Fruit fly (Drosophila melanogaster) whole organism, prepupa: Measurements from ENCODE around the gene CG42342.
A peak's percentile ranks its signal among the peaks of the same experiment; 100 is the strongest.

Experiments used
- Blimp-1 ChIP-seq: fragments of 200-800 bp; sonication (Bioruptor generic); optimal IDR thresholded peaks from 3 replicates; lab custom pipeline; 2017; ENCODE audit warnings: missing biosample characterization, missing genetic modification characterization, mild to moderate bottlenecking, moderate library complexity, missing genetic modification reagents
- CG10631 ChIP-seq: fragments of 200-800 bp; sonication (Bioruptor generic); optimal IDR thresholded peaks from 2 replicates; lab custom pipeline; 2016; ENCODE audit warnings: missing biosample characterization, missing genetic modification characterization
- CG10669 ChIP-seq: fragments of 200-800 bp; sonication (Bioruptor generic); optimal IDR thresholded peaks from 3 replicates; lab custom pipeline; 2018; ENCODE audit warnings: missing biosample characterization, mild to moderate bottlenecking, missing genetic modification characterization, moderate library complexity
- CG11762 ChIP-seq: fragments of 200-800 bp; sonication (Bioruptor generic); optimal IDR thresholded peaks from 3 replicates; lab custom pipeline; 2016; ENCODE audit warnings: missing biosample characterization, missing genetic modification characterization; ENCODE audit not compliant: insufficient read depth
- CG11902 ChIP-seq: fragments of 200-800 bp; sonication (Bioruptor generic); optimal IDR thresholded peaks from 3 replicates; lab custom pipeline; 2016; ENCODE audit warnings: missing biosample characterization, missing genetic modification characterization
- CG15336 ChIP-seq: fragments of 200-800 bp; sonication (Bioruptor generic); IDR thresholded peaks from 2 replicates; pipeline ENCODE4 v1.3.6; 2022; ENCODE audit warnings: missing biosample characterization, missing genetic modification characterization
- CG3032 ChIP-seq: fragments of 200-800 bp; optimal IDR thresholded peaks from 2 replicates; lab custom pipeline; 2019; ENCODE audit warnings: missing biosample characterization, mild to moderate bottlenecking, missing genetic modification characterization, moderate library complexity
- CG31627 ChIP-seq: fragments of 200-800 bp; sonication (Bioruptor generic); optimal IDR thresholded peaks from 3 replicates; lab custom pipeline; 2016; ENCODE audit warnings: missing biosample characterization, missing genetic modification characterization
- CG34406 ChIP-seq: fragments of 200-800 bp; sonication (Bioruptor generic); optimal IDR thresholded peaks from 3 replicates; lab custom pipeline; 2016; ENCODE audit warnings: missing biosample characterization, missing genetic modification characterization
- CG4318 ChIP-seq: fragments of 200-800 bp; sonication (Bioruptor generic); optimal IDR thresholded peaks from 3 replicates; lab custom pipeline; 2017; ENCODE audit warnings: missing biosample characterization, mild to moderate bottlenecking, missing genetic modification characterization
- CG6163 ChIP-seq: fragments of 200-800 bp; sonication (Bioruptor generic); IDR thresholded peaks from 3 replicates; pipeline ENCODE4 v1.3.6; 2022; ENCODE audit warnings: missing biosample characterization, missing genetic modification characterization
- CG6792 ChIP-seq: fragments of 200-800 bp; sonication (Bioruptor generic); optimal IDR thresholded peaks from 3 replicates; lab custom pipeline; 2016; ENCODE audit warnings: missing biosample characterization, missing genetic modification characterization
- CG6808 ChIP-seq: fragments of 200-800 bp; sonication (Bioruptor generic); optimal IDR thresholded peaks from 3 replicates; lab custom pipeline; 2017; ENCODE audit warnings: missing biosample characterization, missing genetic modification characterization, mild to moderate bottlenecking, moderate library complexity, missing genetic modification reagents
- CG7368 ChIP-seq: fragments of 200-800 bp; sonication (Bioruptor generic); optimal IDR thresholded peaks from 3 replicates; lab custom pipeline; 2016; ENCODE audit warnings: missing biosample characterization, missing genetic modification characterization
- CG8119 ChIP-seq: fragments of 200-800 bp; sonication (Bioruptor generic); IDR thresholded peaks from 3 replicates; pipeline ENCODE4 v1.3.6; 2022; ENCODE audit warnings: missing biosample characterization, missing genetic modification characterization
- CG8632 ChIP-seq: fragments of 200-800 bp; sonication (Bioruptor generic); optimal IDR thresholded peaks from 3 replicates; lab custom pipeline; 2016; ENCODE audit warnings: missing biosample characterization, missing genetic modification characterization
- Eip75B ChIP-seq: fragments of 200-800 bp; sonication (Bioruptor generic); optimal IDR thresholded peaks from 3 replicates; lab custom pipeline; 2016; ENCODE audit warnings: missing biosample characterization, missing genetic modification characterization
- Eip78C ChIP-seq: fragments of 200-800 bp; sonication (Bioruptor generic); peaks from one replicate; lab custom pipeline; 2016; ENCODE audit warnings: missing biosample characterization, missing genetic modification characterization
- Ets96B ChIP-seq: fragments of 200-800 bp; optimal IDR thresholded peaks from 2 replicates; lab custom pipeline; 2019; ENCODE audit warnings: missing biosample characterization, mild to moderate bottlenecking, missing genetic modification characterization, moderate library complexity
- Hr38 ChIP-seq: sonication (Bioruptor generic); optimal IDR thresholded peaks from 2 replicates; lab custom pipeline; 2016; ENCODE audit warnings: missing biosample characterization, missing genetic modification characterization
- Hr39 ChIP-seq: fragments of 200-800 bp; sonication (Bioruptor generic); optimal IDR thresholded peaks from 2 replicates; lab custom pipeline; 2016; ENCODE audit warnings: missing biosample characterization, missing genetic modification characterization
- Hr4 ChIP-seq: fragments of 200-800 bp; sonication (Bioruptor generic); optimal IDR thresholded peaks from 3 replicates; lab custom pipeline; 2016; ENCODE audit warnings: missing biosample characterization, missing genetic modification characterization
- Lpt ChIP-seq: fragments of 200-800 bp; sonication (Bioruptor generic); optimal IDR thresholded peaks from 3 replicates; lab custom pipeline; 2016; ENCODE audit warnings: missing biosample characterization, missing genetic modification characterization
- Met ChIP-seq: fragments of 200-800 bp; sonication (Bioruptor generic); optimal IDR thresholded peaks from 3 replicates; lab custom pipeline; 2016; ENCODE audit warnings: missing biosample characterization, missing genetic modification characterization
- OdsH ChIP-seq: fragments of 200-800 bp; sonication (Bioruptor generic); optimal IDR thresholded peaks from 3 replicates; lab custom pipeline; 2016; ENCODE audit warnings: missing biosample characterization, missing genetic modification characterization
- Sox102F ChIP-seq: fragments of 200-800 bp; sonication (Bioruptor generic); optimal IDR thresholded peaks from 2 replicates; lab custom pipeline; 2016; ENCODE audit warnings: missing biosample characterization, mild to moderate bottlenecking, missing genetic modification characterization
- achi ChIP-seq: fragments of 200-800 bp; sonication (Bioruptor generic); optimal IDR thresholded peaks from 3 replicates; lab custom pipeline; 2016; ENCODE audit warnings: missing biosample characterization, missing genetic modification characterization
- acj6 ChIP-seq: fragments of 200-800 bp; sonication (Bioruptor generic); optimal IDR thresholded peaks from 3 replicates; lab custom pipeline; 2016; ENCODE audit warnings: missing biosample characterization, missing genetic modification characterization
- cyc ChIP-seq: fragments of 200-800 bp; sonication (Bioruptor generic); optimal IDR thresholded peaks from 3 replicates; lab custom pipeline; 2016; ENCODE audit warnings: missing biosample characterization, missing genetic modification characterization
- dsx ChIP-seq: fragments of 200-800 bp; optimal IDR thresholded peaks from 3 replicates; lab custom pipeline; 2019; ENCODE audit warnings: missing biosample characterization, mild to moderate bottlenecking, missing genetic modification characterization, moderate library complexity; ENCODE audit not compliant: poor library complexity, severe bottlenecking
- eg ChIP-seq: fragments of 200-800 bp; sonication (Bioruptor generic); IDR thresholded peaks from 3 replicates; pipeline ENCODE4 v1.3.6; 2022; ENCODE audit warnings: missing biosample characterization, missing genetic modification characterization
- esn ChIP-seq: fragments of 200-800 bp; sonication (Bioruptor generic); optimal IDR thresholded peaks from 2 replicates; lab custom pipeline; 2016; ENCODE audit warnings: missing biosample characterization, mild to moderate bottlenecking, missing genetic modification characterization, moderate library complexity
- fd85E ChIP-seq: fragments of 200-800 bp; sonication (Bioruptor generic); optimal IDR thresholded peaks from 3 replicates; lab custom pipeline; 2016; ENCODE audit warnings: missing biosample characterization, missing genetic modification characterization
- lz ChIP-seq: fragments of 200-800 bp; sonication (Bioruptor generic); optimal IDR thresholded peaks from 3 replicates; lab custom pipeline; 2016; ENCODE audit warnings: missing biosample characterization, missing genetic modification characterization
- net ChIP-seq: fragments of 200-800 bp; sonication (Bioruptor generic); optimal IDR thresholded peaks from 3 replicates; lab custom pipeline; 2016; ENCODE audit warnings: missing biosample characterization, missing genetic modification characterization
- pdm3 ChIP-seq: fragments of 200-800 bp; sonication (Bioruptor generic); optimal IDR thresholded peaks from 3 replicates; lab custom pipeline; 2016; ENCODE audit warnings: missing biosample characterization, missing genetic modification characterization
- salr ChIP-seq, 2 experiments: fragments of 200-800 bp; sonication (Bioruptor generic); optimal IDR thresholded peaks; 3 replicates each; lab custom pipeline; 2016 to 2018; ENCODE audit warnings: missing biosample characterization in 2 of 2, missing genetic modification characterization in 2 of 2, mild to moderate bottlenecking in 1 of 2
- spab ChIP-seq: fragments of 200-800 bp; sonication (Bioruptor generic); optimal IDR thresholded peaks from 2 replicates; lab custom pipeline; 2017; ENCODE audit warnings: missing biosample characterization, mild to moderate bottlenecking, missing genetic modification characterization, missing genetic modification reagents
- svp ChIP-seq: fragments of 200-800 bp; sonication (Bioruptor generic); peaks from one replicate; lab custom pipeline; 2016; ENCODE audit warnings: missing biosample characterization, missing genetic modification characterization
- vri ChIP-seq: fragments of 200-800 bp; sonication (Bioruptor generic); optimal IDR thresholded peaks from 3 replicates; lab custom pipeline; 2016; ENCODE audit warnings: missing biosample characterization, mild to moderate bottlenecking, missing genetic modification characterization

CG42342 gene

DNA sequence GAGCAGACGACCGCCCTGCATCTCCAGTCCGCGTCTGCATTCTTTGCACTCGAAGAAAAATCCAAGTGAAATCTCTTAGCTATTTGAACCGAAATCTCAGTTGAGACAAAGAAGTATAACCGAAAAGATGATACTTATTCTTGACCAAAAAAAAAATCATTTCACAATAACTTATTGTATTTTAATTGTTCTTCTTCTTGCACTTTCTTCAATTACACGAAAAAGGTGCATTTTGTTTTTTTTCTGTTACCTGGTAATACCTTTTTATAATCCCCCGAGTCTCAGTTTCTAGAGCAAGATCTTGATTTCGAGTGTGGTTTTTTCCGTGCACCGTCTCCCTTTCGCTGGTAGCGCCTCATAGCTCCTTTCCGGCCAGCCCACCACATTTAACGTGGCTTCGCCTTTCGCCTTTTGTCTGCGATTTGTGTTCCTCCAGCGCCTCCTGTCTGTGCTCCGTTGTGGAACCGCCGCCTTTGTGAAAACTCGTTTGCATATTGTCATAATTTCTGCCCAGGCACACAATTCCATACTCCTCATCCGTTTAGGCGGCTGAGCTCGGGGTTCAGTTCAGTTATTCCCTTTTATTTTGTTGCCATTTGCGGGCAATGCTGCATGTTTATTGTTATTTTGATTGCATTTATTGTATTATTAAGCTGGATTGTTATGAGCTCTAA is 24.3 kb downstream of the CG42342 start (continued):
- TF ChIP-seq OdsH = peak; percentile 72
- TF ChIP-seq CG31627 (GFP tag; lab: Kevin White, UChicago) = peak; percentile 41
- peak; percentile 80 for TF ChIP-seq CG10669 (GFP tag; lab: Kevin White, UChicago)
- TF ChIP-seq CG8632 (GFP tag; lab: Kevin White, UChicago) = peak; percentile 59
- peak; percentile 39; the same call in 1 of the 2 replicates for TF ChIP-seq CG15336
- TF ChIP-seq Hr4 (GFP tag; lab: Kevin White, UChicago) = peak; percentile 59
- peak; percentile 73 for TF ChIP-seq acj6 (GFP tag; lab: Kevin White, UChicago)
- peak; percentile 81 for TF ChIP-seq CG10631 (GFP tag; lab: Kevin White, UChicago)
- peak; percentile 87 for TF ChIP-seq Lpt (GFP tag; lab: Kevin White, UChicago)
- peak; percentile 58 for TF ChIP-seq CG7368 (GFP tag; lab: Kevin White, UChicago)
- TF ChIP-seq eg (GFP tag; lab: Robert Waterston, UW) = no peak
- TF ChIP-seq fd85E (GFP tag; lab: Kevin White, UChicago) = peak; percentile 78
- TF ChIP-seq vri = no peak
- TF ChIP-seq svp (GFP tag; lab: Kevin White, UChicago) = peak; percentile 65
- TF ChIP-seq Met (GFP tag; lab: Kevin White, UChicago) = peak; percentile 72
- peak; percentile 47 for TF ChIP-seq CG11902 (GFP tag; lab: Kevin White, UChicago)
- peak; percentile 73 for TF ChIP-seq CG11762 (GFP tag; lab: Kevin White, UChicago)
- TF ChIP-seq CG34406 (GFP tag; lab: Kevin White, UChicago) = peak; percentile 53
- peak; percentile 16 to 77 for TF ChIP-seq salr (GFP tag; optimal IDR thresholded peaks at IDR 0.05; lab: Kevin White, UChicago)
- TF ChIP-seq cyc (GFP tag; lab: Kevin White, UChicago) = peak; percentile 47
- TF ChIP-seq lz (GFP tag; lab: Kevin White, UChicago) = peak; percentile 38
- peak; percentile 28 for TF ChIP-seq CG4318 (GFP tag; lab: Kevin White, UChicago)
- TF ChIP-seq Blimp-1 = peak; percentile 17
- no peak for TF ChIP-seq Sox102F
- TF ChIP-seq Ets96B (tag; lab: Kevin White, UChicago) = peak; percentile 86
- TF ChIP-seq Eip75B (GFP tag; lab: Kevin White, UChicago) = peak; percentile 68
- peak; percentile 50 for TF ChIP-seq Hr39
- TF ChIP-seq CG3032 = peak; percentile 70
- peak; percentile 72 for TF ChIP-seq CG8119 (GFP tag; lab: Robert Waterston, UW)
- peak; percentile 75 for TF ChIP-seq spab (GFP tag; lab: Kevin White, UChicago)
- TF ChIP-seq pdm3 (GFP tag; lab: Kevin White, UChicago) = peak; percentile 73
- TF ChIP-seq Hr38 (GFP tag; lab: Kevin White, UChicago) = no peak
- peak; percentile 37 for TF ChIP-seq dsx (GFP tag; lab: Kevin White, UChicago)
- peak; percentile 82 for TF ChIP-seq CG6808
- peak; percentile 61 for TF ChIP-seq CG6792 (GFP tag; lab: Kevin White, UChicago)
- peak; percentile 69 for TF ChIP-seq net (GFP tag; lab: Kevin White, UChicago)
- peak; percentile 78 for TF ChIP-seq achi
- TF ChIP-seq CG6163 (GFP tag; lab: Robert Waterston, UW) = peak; percentile 83

DNA sequence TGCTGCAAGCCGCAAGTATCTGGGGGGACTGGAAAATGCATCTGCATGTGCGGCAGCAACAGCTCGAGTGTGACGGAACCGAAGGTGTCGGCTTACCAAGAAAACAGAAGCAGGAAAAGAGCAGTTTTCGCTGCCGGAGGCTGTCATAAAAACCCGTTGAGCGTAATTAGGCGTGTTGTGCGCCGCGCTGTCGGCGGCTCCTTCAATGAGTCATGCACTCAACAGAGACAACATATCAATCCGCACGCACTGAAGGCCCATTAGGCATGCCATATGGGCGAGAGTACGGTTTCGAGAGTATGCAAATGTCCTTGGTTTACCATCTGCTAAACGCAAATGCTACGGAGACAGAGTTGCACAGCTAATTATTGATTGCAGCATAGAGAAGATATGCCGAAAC is 25.9 kb downstream of the CG42342 start:
- no peak for TF ChIP-seq pdm3 (GFP tag; lab: Kevin White, UChicago)
- no peak for TF ChIP-seq CG10631 (GFP tag; lab: Kevin White, UChicago)
- no peak for TF ChIP-seq salr (GFP tag; optimal IDR thresholded peaks at IDR 0.05; lab: Kevin White, UChicago)
- no peak for TF ChIP-seq Eip75B (GFP tag; lab: Kevin White, UChicago)

DNA sequence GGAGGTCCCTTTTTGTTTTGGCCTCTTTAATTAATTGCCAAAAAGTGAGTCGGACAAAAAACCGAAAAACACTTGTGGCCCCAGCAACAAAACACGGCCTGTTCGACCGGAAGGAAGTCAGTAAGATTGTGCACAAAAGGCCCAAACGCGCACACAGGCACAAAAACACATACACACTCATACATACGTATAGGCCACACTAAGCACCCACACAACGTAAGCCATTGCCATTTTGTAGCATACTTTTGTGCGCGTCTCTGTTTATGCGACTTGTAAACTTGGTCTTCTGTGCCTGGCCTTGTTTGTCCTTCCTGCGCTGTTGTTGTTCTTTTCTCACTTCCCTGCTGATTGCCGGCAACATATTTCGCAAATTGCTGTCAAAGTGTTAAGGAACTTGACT is 27.9 kb downstream of the CG42342 start:
- TF ChIP-seq Eip78C = no peak
- no peak for TF ChIP-seq esn
- no peak for TF ChIP-seq Lpt (GFP tag; lab: Kevin White, UChicago)
- TF ChIP-seq fd85E (GFP tag; lab: Kevin White, UChicago) = no peak
- TF ChIP-seq CG7368 (GFP tag; lab: Kevin White, UChicago) = no peak
- TF ChIP-seq, all 60 proteins: peak for 0
